Worm (Caenorhabditis elegans) whole organism, midembryonic: ENCODE measurements around the gene frm-8.

Experiments
- T22C8.4 ChIP-seq: fragments of 200-800 bp; sonication (Bioruptor generic); IDR thresholded peaks from 2 replicates; pipeline ENCODE4 v1.3.6; 2022; ENCODE audit warnings: missing genetic modification characterization, missing compliant biosample characterization
- cog-1 ChIP-seq: sonication (generic microtip); optimal IDR thresholded peaks from 2 replicates; lab custom pipeline; 2016; ENCODE audit warnings: missing genetic modification characterization, missing compliant biosample characterization
- flt-1 ChIP-seq: fragments of 200-800 bp; sonication (Bioruptor generic); IDR thresholded peaks from 2 replicates; pipeline ENCODE4 v1.3.6; 2022; ENCODE audit warnings: missing genetic modification characterization, missing compliant biosample characterization
- klf-2 ChIP-seq: fragments of 200-800 bp; sonication (Bioruptor generic); conservative IDR thresholded peaks from 2 replicates; pipeline ENCODE4 v1.3.6; 2022; ENCODE audit warnings: missing genetic modification reagents, missing genetic modification characterization, missing compliant biosample characterization
- med-1 ChIP-seq: sonication (generic microtip); optimal IDR thresholded peaks from 2 replicates; lab custom pipeline; 2017; ENCODE audit warnings: missing genetic modification characterization, mild to moderate bottlenecking, missing compliant biosample characterization, antibody characterized with exemption, missing genetic modification reagents; ENCODE audit not compliant: insufficient read depth
- ref-1 ChIP-seq: fragments of 200-800 bp; sonication (Bioruptor generic); conservative IDR thresholded peaks from 2 replicates; pipeline ENCODE4 v1.3.6; 2022; ENCODE audit warnings: missing genetic modification reagents, missing genetic modification characterization, missing compliant biosample characterization
- tab-1 ChIP-seq: fragments of 200-800 bp; sonication (Bioruptor generic); IDR thresholded peaks from 2 replicates; pipeline ENCODE4 v1.3.6; 2022; ENCODE audit warnings: missing genetic modification characterization, missing compliant biosample characterization
- ztf-23 ChIP-seq: fragments of 200-800 bp; sonication (Bioruptor generic); IDR thresholded peaks from 2 replicates; pipeline ENCODE4 v1.3.6; 2022; ENCODE audit warnings: missing genetic modification reagents, missing genetic modification characterization, missing compliant biosample characterization
- ztf-29 ChIP-seq: fragments of 200-800 bp; sonication (Bioruptor generic); IDR thresholded peaks from 2 replicates; pipeline ENCODE4 v1.3.6; 2022; ENCODE audit warnings: missing genetic modification reagents, missing genetic modification characterization, missing compliant biosample characterization

Gene frm-8

DNA sequence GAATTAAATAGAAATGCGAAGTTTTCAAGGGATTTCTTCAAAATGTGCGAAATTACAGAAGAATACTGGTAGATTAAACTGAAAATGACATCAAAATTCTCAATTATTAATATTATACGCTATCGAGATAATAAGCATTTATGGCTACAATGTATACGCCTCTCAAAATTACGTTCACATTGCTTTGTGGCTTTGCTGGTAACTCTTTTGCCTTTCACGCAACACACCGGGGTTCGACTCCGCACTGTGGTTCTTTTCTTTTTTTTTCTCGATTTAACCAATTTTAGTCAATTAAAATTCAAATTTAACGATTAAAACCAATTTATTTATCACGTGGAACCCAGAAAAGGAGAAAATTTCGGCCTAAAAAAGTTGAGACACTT is 30.1 kb upstream of the frm-8 start:
- peak; percentile 43 for TF ChIP-seq ztf-23
- TF ChIP-seq med-1 (GFP tag; lab: Kevin White, UChicago), result peak; percentile 23
- TF ChIP-seq flt-1 (GFP tag; lab: Robert Waterston, UW), result peak; percentile 76
- no peak for TF ChIP-seq cog-1 (tag; lab: Kevin White, UChicago)
- no peak for TF ChIP-seq ztf-29 (GFP tag; lab: Robert Waterston, UW)
- TF ChIP-seq T22C8.4 (GFP tag; lab: Robert Waterston, UW), result peak; percentile 24; the same call in 1 of the 2 replicates
- peak; percentile 60; the same call in 1 of the 2 replicates for TF ChIP-seq tab-1 (GFP tag; lab: Robert Waterston, UW)

DNA sequence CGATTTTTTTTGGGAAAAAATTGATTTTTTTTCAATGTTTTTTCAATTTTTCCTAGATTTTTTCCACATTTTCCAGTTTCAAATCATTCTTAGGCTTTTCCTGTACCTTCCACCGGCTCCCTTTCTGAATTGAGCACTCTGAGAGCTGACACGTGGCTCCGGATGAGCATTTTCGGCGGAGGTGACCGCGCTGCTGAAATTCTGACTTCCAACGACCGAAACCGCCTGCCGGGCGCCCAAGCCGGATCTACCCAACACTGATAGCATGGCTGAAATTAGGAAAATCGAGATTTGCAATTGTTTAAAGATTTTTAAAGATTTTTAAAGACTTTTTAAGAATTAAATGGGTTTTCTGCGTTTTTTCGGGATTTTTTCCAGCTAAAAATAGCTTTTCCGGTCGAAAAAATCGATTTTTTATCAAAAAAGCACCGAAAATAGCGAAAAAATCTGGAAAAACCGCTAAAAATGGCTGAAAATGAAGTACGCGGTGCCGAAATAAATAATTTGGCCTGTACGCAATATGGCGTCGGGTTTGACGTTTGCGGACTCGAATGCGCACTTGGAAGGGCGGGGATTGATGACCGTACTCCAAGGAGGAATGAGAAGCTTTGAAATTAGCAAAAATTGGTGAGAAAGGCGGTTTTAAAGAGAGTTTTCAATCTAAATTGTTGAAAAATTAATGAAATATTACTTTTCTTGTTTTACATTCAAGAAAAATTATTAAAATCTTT is 29.5 kb upstream of the frm-8 start, which contains the start of gene nduf-9:
Gene nduf-9, minus strand, starts transcription at position 269 of the 731 bp plus-strand sequence.
- TF ChIP-seq klf-2 (GFP tag; lab: Robert Waterston, UW), result no peak
- TF ChIP-seq ref-1 (GFP tag; lab: Robert Waterston, UW), result no peak
- TF ChIP-seq med-1 (GFP tag; lab: Kevin White, UChicago), result no peak
- TF ChIP-seq cog-1 (tag; lab: Kevin White, UChicago), result no peak
- no peak for TF ChIP-seq tab-1 (GFP tag; lab: Robert Waterston, UW)
- TF ChIP-seq flt-1 (GFP tag; lab: Robert Waterston, UW), result no peak
- TF ChIP-seq T22C8.4 (GFP tag; lab: Robert Waterston, UW), result no peak
- no peak for TF ChIP-seq ztf-23
- TF ChIP-seq ztf-29 (GFP tag; lab: Robert Waterston, UW), result no peak

ce11 chrIII:3242379-3242778 is 23.4 kb upstream of the frm-8 start:
- peak; percentile 87 for TF ChIP-seq T22C8.4 (GFP tag; lab: Robert Waterston, UW)
- no peak for TF ChIP-seq ztf-29 (GFP tag; lab: Robert Waterston, UW)

DNA sequence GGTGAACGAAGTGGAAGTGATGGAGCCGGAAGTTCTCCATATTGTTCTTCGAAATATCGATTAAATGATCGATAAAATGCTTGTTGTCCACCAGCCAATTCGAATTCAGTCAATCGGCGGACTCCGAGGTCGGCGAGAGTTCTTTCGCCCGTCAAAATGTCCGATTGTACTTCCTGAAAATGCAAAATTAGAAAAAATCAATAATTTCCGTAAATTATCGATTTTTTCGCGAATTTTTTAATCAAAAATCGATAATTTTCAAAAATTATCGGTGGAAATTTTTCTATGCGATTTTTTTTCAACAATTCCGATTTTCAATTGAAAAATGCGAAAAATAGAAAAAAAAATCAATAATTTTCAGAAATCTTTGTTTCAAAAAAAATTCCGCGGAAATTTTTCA is 23.0 kb upstream of the frm-8 start:
- TF ChIP-seq med-1 (GFP tag; lab: Kevin White, UChicago) (no peak), ref-1 (GFP tag; lab: Robert Waterston, UW) (no peak), ztf-29 (GFP tag; lab: Robert Waterston, UW) (no peak), T22C8.4 (GFP tag; lab: Robert Waterston, UW) (peak; percentile 78)

DNA sequence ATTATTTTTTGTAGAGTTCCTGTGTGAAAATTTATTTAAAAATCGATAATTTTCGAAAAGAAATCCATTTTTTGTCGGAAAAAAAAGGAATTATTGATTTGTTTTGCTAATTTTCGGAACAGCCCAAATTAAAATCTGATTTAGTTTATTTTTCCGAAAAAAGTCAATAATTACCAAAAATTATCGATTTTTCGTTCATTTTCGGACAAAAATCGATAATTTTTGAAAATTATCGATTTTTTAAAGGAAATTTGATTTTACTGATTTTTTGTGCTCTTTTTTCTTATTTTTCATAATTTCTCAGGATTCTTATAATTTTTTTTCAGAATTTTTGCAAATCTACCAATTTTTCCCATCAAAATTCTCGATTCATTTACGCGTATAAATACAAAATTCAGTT is 22.4 kb upstream of the frm-8 start:
- TF ChIP-seq tab-1 (GFP tag; lab: Robert Waterston, UW) (no peak), T22C8.4 (GFP tag; lab: Robert Waterston, UW) (peak; percentile 74), ref-1 (GFP tag; lab: Robert Waterston, UW) (no peak)

- TF ChIP-seq tab-1 (GFP tag; lab: Robert Waterston, UW) (no peak), T22C8.4 (GFP tag; lab: Robert Waterston, UW) (peak; percentile 71), med-1 (GFP tag; lab: Kevin White, UChicago) (no peak), flt-1 (GFP tag; lab: Robert Waterston, UW) (no peak)
Measured at ce11 chrIII:3240893-3241292, 21.9 kb upstream of the frm-8 start.

DNA sequence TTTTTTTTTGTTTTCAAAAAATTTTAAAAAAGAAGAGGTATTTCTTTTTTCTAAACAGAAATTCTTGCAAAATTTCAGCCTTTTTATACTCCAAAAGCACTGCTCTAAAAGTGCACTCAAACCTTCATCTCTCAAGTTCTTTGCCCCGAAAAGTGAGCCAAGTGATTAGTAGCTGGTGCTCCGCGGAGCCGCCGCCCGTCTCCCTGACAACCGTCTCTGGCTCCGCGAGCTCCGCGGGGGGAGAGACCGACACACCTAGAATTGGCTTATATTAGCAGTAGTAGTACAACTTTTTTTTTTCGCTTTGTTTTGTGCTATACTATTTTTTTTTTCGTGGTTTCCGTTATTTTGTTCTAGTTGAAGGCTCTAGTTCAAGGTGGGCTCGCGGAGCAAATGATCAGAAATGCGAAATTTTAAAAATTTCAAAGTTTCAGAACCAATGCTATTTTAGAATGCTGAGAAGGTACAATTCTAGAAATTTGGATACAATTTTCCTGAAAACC is 13.8 kb upstream of the frm-8 start, which contains the start of gene Y53G8AL.1:
Gene Y53G8AL.1, plus strand, starts transcription at position 453 of the 503 bp plus-strand sequence.
- TF ChIP-seq T22C8.4 (GFP tag; lab: Robert Waterston, UW), result no peak
- no peak for TF ChIP-seq med-1 (GFP tag; lab: Kevin White, UChicago)
- TF ChIP-seq tab-1 (GFP tag; lab: Robert Waterston, UW), result no peak
- TF ChIP-seq ztf-23, result no peak
- no peak for TF ChIP-seq flt-1 (GFP tag; lab: Robert Waterston, UW)
- no peak for TF ChIP-seq ref-1 (GFP tag; lab: Robert Waterston, UW)
- TF ChIP-seq cog-1 (tag; lab: Kevin White, UChicago), result no peak
- TF ChIP-seq klf-2 (GFP tag; lab: Robert Waterston, UW), result no peak
- TF ChIP-seq ztf-29 (GFP tag; lab: Robert Waterston, UW), result no peak

DNA sequence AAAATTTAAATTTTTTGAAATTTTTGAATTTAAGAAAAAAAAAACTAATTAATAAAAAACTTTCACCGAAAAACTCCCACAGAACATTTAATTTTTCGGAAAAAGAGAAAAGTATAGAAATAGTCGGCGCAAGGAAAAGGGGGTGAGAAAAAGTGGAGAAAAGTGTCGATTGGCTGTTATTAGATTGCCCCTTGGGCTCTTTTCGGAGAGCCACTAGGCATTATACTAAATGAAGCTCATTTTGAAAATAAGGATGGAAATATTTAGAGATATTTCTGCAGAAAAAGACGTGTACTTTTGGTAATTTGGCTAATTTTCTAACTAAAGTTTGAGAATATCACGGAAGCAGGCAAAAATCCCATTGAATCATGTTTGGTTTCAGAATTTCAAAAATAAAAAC is 5.2 kb upstream of the frm-8 start:
- TF ChIP-seq tab-1 (GFP tag; lab: Robert Waterston, UW), result no peak
- no peak for TF ChIP-seq ztf-23
- no peak for TF ChIP-seq med-1 (GFP tag; lab: Kevin White, UChicago)
- TF ChIP-seq cog-1 (tag; lab: Kevin White, UChicago), result no peak
- TF ChIP-seq ref-1 (GFP tag; lab: Robert Waterston, UW), result no peak
- TF ChIP-seq T22C8.4 (GFP tag; lab: Robert Waterston, UW), result no peak
- no peak for TF ChIP-seq ztf-29 (GFP tag; lab: Robert Waterston, UW)
- no peak for TF ChIP-seq klf-2 (GFP tag; lab: Robert Waterston, UW)
- TF ChIP-seq flt-1 (GFP tag; lab: Robert Waterston, UW), result no peak

- no peak for TF ChIP-seq ref-1 (GFP tag; lab: Robert Waterston, UW)
- no peak for TF ChIP-seq klf-2 (GFP tag; lab: Robert Waterston, UW)
- TF ChIP-seq flt-1 (GFP tag; lab: Robert Waterston, UW), result no peak
- no peak for TF ChIP-seq tab-1 (GFP tag; lab: Robert Waterston, UW)
- TF ChIP-seq ztf-29 (GFP tag; lab: Robert Waterston, UW), result no peak
- TF ChIP-seq med-1 (GFP tag; lab: Kevin White, UChicago), result no peak
Measured at ce11 chrIII:3222707-3223106, 3.8 kb upstream of the frm-8 start.

DNA sequence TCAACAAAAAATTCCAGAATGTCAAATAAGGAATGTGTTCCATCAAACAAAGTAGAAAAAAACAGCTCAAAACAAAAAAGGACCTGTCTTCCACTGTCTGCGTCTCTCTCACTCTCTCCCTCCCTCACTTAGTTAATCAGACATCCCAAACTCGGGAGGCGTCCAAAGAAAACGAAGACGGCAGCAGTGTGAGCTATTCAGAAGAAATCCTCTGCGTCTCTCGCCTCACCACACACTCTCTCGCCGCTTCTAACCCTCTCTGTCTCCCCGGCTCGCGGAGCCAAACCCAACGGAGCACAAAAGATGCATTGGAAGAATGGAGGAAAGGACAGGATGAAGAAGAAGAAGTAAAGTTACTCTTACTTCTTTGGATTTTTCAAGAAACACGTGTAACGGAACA is 1.3 kb upstream of the frm-8 start:
- no peak for TF ChIP-seq tab-1 (GFP tag; lab: Robert Waterston, UW)
